Fruit fly (Drosophila melanogaster) whole organism, embryonic: ENCODE measurements around the gene CG31948.

ENCODE experiments used
- Asciz ChIP-seq: fragments of 200-800 bp; sonication (Bioruptor generic); optimal IDR thresholded peaks from 2 replicates; lab custom pipeline; 2017; ENCODE audit warnings: missing biosample characterization, mild to moderate bottlenecking, missing genetic modification characterization, missing genetic modification reagents
- B-H1 ChIP-seq: fragments of 200-800 bp; sonication (Bioruptor generic); IDR thresholded peaks from 3 replicates; pipeline ENCODE4 v1.3.6; 2022; ENCODE audit warnings: missing biosample characterization, missing genetic modification characterization
- Bdp1 ChIP-seq: fragments of 200-800 bp; sonication (Bioruptor generic); optimal IDR thresholded peaks from 3 replicates; lab custom pipeline; 2016; ENCODE audit warnings: missing biosample characterization, missing genetic modification characterization
- CG10979 ChIP-seq: fragments of 200-800 bp; sonication (Bioruptor generic); optimal IDR thresholded peaks from 2 replicates; lab custom pipeline; 2018; ENCODE audit warnings: missing biosample characterization, mild to moderate bottlenecking, missing genetic modification characterization, moderate library complexity
- CG12155 ChIP-seq: fragments of 200-800 bp; sonication (Bioruptor generic); optimal IDR thresholded peaks from 3 replicates; lab custom pipeline; 2016; ENCODE audit warnings: missing biosample characterization, missing genetic modification characterization
- CG12659 ChIP-seq: fragments of 200-800 bp; sonication (Bioruptor generic); optimal IDR thresholded peaks from 3 replicates; lab custom pipeline; 2017; ENCODE audit warnings: mild to moderate bottlenecking, missing biosample characterization, missing genetic modification reagents, missing genetic modification characterization
- CG13287 ChIP-seq: fragments of 200-800 bp; sonication (Bioruptor generic); IDR thresholded peaks from 2 replicates; pipeline ENCODE4 v1.3.6; 2022; ENCODE audit warnings: missing biosample characterization, missing genetic modification characterization; ENCODE audit not compliant: partially characterized antibody
- CG15073 ChIP-seq: fragments of 200-800 bp; sonication (Bioruptor generic); optimal IDR thresholded peaks from 2 replicates; lab custom pipeline; 2016; ENCODE audit warnings: missing biosample characterization, missing genetic modification characterization
- CG16813 ChIP-seq: fragments of 200-800 bp; sonication (Bioruptor generic); IDR thresholded peaks from 3 replicates; pipeline ENCODE4 v1.3.6; 2022; ENCODE audit warnings: missing biosample characterization, missing genetic modification characterization; ENCODE audit not compliant: partially characterized antibody
- CG18262 ChIP-seq: fragments of 200-800 bp; optimal IDR thresholded peaks from 3 replicates; lab custom pipeline; 2019; ENCODE audit warnings: missing biosample characterization, mild to moderate bottlenecking, missing genetic modification characterization, moderate library complexity
- CG18476 ChIP-seq: fragments of 200-800 bp; sonication (Bioruptor generic); optimal IDR thresholded peaks from 2 replicates; lab custom pipeline; 2016; ENCODE audit warnings: missing biosample characterization, mild to moderate bottlenecking, missing genetic modification characterization
- CG34376 ChIP-seq: fragments of 200-800 bp; sonication (Bioruptor generic); optimal IDR thresholded peaks from 2 replicates; lab custom pipeline; 2018; ENCODE audit warnings: missing biosample characterization, mild to moderate bottlenecking, missing genetic modification characterization
- CG4707 ChIP-seq: fragments of 200-800 bp; sonication (Bioruptor generic); optimal IDR thresholded peaks from 2 replicates; lab custom pipeline; 2018; ENCODE audit warnings: missing biosample characterization, mild to moderate bottlenecking, missing genetic modification characterization, moderate library complexity
- CG6791 ChIP-seq: fragments of 200-800 bp; sonication (Bioruptor generic); IDR thresholded peaks from 3 replicates; pipeline ENCODE4 v1.3.6; 2022; ENCODE audit warnings: missing biosample characterization, missing genetic modification characterization; ENCODE audit not compliant: partially characterized antibody
- CG7357 ChIP-seq: fragments of 200-800 bp; sonication (Bioruptor generic); IDR thresholded peaks from 3 replicates; pipeline ENCODE4 v1.3.6; 2022; ENCODE audit warnings: missing biosample characterization, missing genetic modification characterization
- CG7963 ChIP-seq: fragments of 200-800 bp; sonication (Bioruptor generic); IDR thresholded peaks from 3 replicates; pipeline ENCODE4 v1.3.6; 2022; ENCODE audit warnings: missing biosample characterization, missing genetic modification characterization; ENCODE audit not compliant: partially characterized antibody
- D19A ChIP-seq: fragments of 200-800 bp; optimal IDR thresholded peaks from 3 replicates; lab custom pipeline; 2019; ENCODE audit warnings: missing biosample characterization, mild to moderate bottlenecking, missing genetic modification characterization, moderate library complexity
- Ets65A ChIP-seq: fragments of 200-800 bp; sonication (Bioruptor generic); peaks from one replicate; lab custom pipeline; 2016; ENCODE audit warnings: missing biosample characterization, missing genetic modification characterization
- Fer2 ChIP-seq: fragments of 200-800 bp; sonication (Bioruptor generic); optimal IDR thresholded peaks from 2 replicates; lab custom pipeline; 2018; ENCODE audit warnings: missing biosample characterization, mild to moderate bottlenecking, missing genetic modification characterization, moderate library complexity
- HLH4C ChIP-seq: fragments of 200-800 bp; sonication (Bioruptor generic); IDR thresholded peaks from 3 replicates; pipeline ENCODE4 v1.3.6; 2022; ENCODE audit warnings: missing biosample characterization, missing genetic modification characterization; ENCODE audit not compliant: partially characterized antibody
- HmgD ChIP-seq: fragments of 200-800 bp; sonication (Bioruptor generic); optimal IDR thresholded peaks from 3 replicates; lab custom pipeline; 2016; ENCODE audit warnings: missing biosample characterization, missing genetic modification characterization
- Max ChIP-seq: fragments of 200-800 bp; sonication (Bioruptor generic); optimal IDR thresholded peaks from 2 replicates; lab custom pipeline; 2016; ENCODE audit warnings: missing biosample characterization, mild to moderate bottlenecking, missing genetic modification characterization
- Med ChIP-seq: fragments of 200-800 bp; sonication (Bioruptor generic); peaks from one replicate; lab custom pipeline; 2016; ENCODE audit warnings: missing biosample characterization, missing genetic modification characterization, mild to moderate bottlenecking, inconsistent platforms, moderate library complexity
- NC2β ChIP-seq: fragments of 200-800 bp; sonication (Bioruptor generic); optimal IDR thresholded peaks from 2 replicates; lab custom pipeline; 2016; ENCODE audit warnings: missing biosample characterization, missing genetic modification characterization
- Nf-YC ChIP-seq: fragments of 200-800 bp; optimal IDR thresholded peaks from 3 replicates; lab custom pipeline; 2019; ENCODE audit warnings: missing biosample characterization, mild to moderate bottlenecking, missing genetic modification characterization, moderate library complexity
- Opbp ChIP-seq: fragments of 200-800 bp; sonication (Bioruptor generic); IDR thresholded peaks from 3 replicates; pipeline ENCODE4 v1.3.6; 2022; ENCODE audit warnings: missing biosample characterization, missing genetic modification characterization; ENCODE audit not compliant: partially characterized antibody
- amos ChIP-seq: fragments of 200-800 bp; sonication (Bioruptor generic); IDR thresholded peaks from 2 replicates; pipeline ENCODE4 v1.3.6; 2022; ENCODE audit warnings: missing biosample characterization, missing genetic modification characterization; ENCODE audit not compliant: partially characterized antibody
- br ChIP-seq: fragments of >200 bp; optimal IDR thresholded peaks from 2 replicates; lab custom pipeline; 2017
- ci ChIP-seq: fragments of 200-800 bp; sonication (Bioruptor generic); IDR thresholded peaks from 3 replicates; pipeline ENCODE4 v1.3.6; 2022; ENCODE audit warnings: missing biosample characterization, missing genetic modification characterization
- crol ChIP-seq: fragments of 200-800 bp; sonication (Bioruptor generic); IDR thresholded peaks from 2 replicates; pipeline ENCODE4 v1.3.6; 2022; ENCODE audit warnings: missing biosample characterization, missing genetic modification characterization
- ewg ChIP-seq: fragments of 200-800 bp; sonication (Bioruptor generic); optimal IDR thresholded peaks from 3 replicates; lab custom pipeline; 2017; ENCODE audit warnings: mild to moderate bottlenecking, missing biosample characterization, missing genetic modification reagents, missing genetic modification characterization
- gsb ChIP-seq: fragments of 200-800 bp; sonication (Bioruptor generic); IDR thresholded peaks from 2 replicates; pipeline ENCODE4 v1.3.6; 2022; ENCODE audit warnings: missing biosample characterization, missing genetic modification characterization
- kah ChIP-seq: fragments of 200-800 bp; sonication (Bioruptor generic); optimal IDR thresholded peaks from 2 replicates; lab custom pipeline; 2018; ENCODE audit warnings: missing biosample characterization, mild to moderate bottlenecking, missing genetic modification characterization
- knrl ChIP-seq: fragments of 200-800 bp; sonication (Bioruptor generic); IDR thresholded peaks from 3 replicates; pipeline ENCODE4 v1.3.6; 2022; ENCODE audit warnings: missing biosample characterization, missing genetic modification characterization; ENCODE audit not compliant: partially characterized antibody
- luna ChIP-seq: fragments of 200-800 bp; sonication (Bioruptor generic); optimal IDR thresholded peaks from 2 replicates; lab custom pipeline; 2016; ENCODE audit warnings: missing biosample characterization, missing genetic modification characterization
- maf-S ChIP-seq: fragments of 200-800 bp; sonication (Bioruptor generic); optimal IDR thresholded peaks from 2 replicates; lab custom pipeline; 2016; ENCODE audit warnings: missing biosample characterization, missing genetic modification characterization
- mld ChIP-seq: fragments of 200-800 bp; sonication (Bioruptor generic); IDR thresholded peaks from 3 replicates; pipeline ENCODE4 v1.3.6; 2022; ENCODE audit warnings: missing biosample characterization, missing genetic modification characterization; ENCODE audit not compliant: partially characterized antibody
- oc ChIP-seq: fragments of 200-800 bp; sonication (Bioruptor generic); optimal IDR thresholded peaks from 2 replicates; lab custom pipeline; 2018; ENCODE audit warnings: missing biosample characterization, mild to moderate bottlenecking, missing genetic modification characterization, moderate library complexity
- peb ChIP-seq: fragments of 200-800 bp; sonication (Bioruptor generic); IDR thresholded peaks from 2 replicates; pipeline ENCODE4 v1.3.6; 2022; ENCODE audit warnings: missing biosample characterization, missing genetic modification characterization
- prd ChIP-seq, 3 experiments: fragments of >200 bp in 2 of 3; fragments of 200-800 bp in 1 of 3; sonication (Bioruptor generic) in 1 of 3; optimal IDR thresholded peaks in 2 of 3; IDR thresholded peaks in 1 of 3; 2 replicates in 2 of 3; 3 replicates in 1 of 3; pipeline versions ENCODE4 v1.3.6 to Lab custom; 2017 to 2022; ENCODE audit warnings: missing biosample characterization in 1 of 3, missing genetic modification characterization in 1 of 3
- sd ChIP-seq: fragments of 200-800 bp; sonication (Bioruptor generic); optimal IDR thresholded peaks from 3 replicates; lab custom pipeline; 2018; ENCODE audit warnings: missing biosample characterization, mild to moderate bottlenecking, missing genetic modification characterization, moderate library complexity
- tna ChIP-seq: fragments of 200-800 bp; sonication (Bioruptor generic); IDR thresholded peaks from 2 replicates; pipeline ENCODE4 v1.3.6; 2022; ENCODE audit warnings: missing biosample characterization, missing genetic modification characterization; ENCODE audit not compliant: partially characterized antibody
- twi ChIP-seq: fragments of 200-800 bp; optimal IDR thresholded peaks from 2 replicates; lab custom pipeline; 2019; ENCODE audit warnings: missing biosample characterization, mild to moderate bottlenecking, missing genetic modification characterization, moderate library complexity
- unc-4 ChIP-seq: fragments of 200-800 bp; sonication (Bioruptor generic); IDR thresholded peaks from 2 replicates; pipeline ENCODE4 v1.3.6; 2022; ENCODE audit warnings: missing biosample characterization, missing genetic modification characterization; ENCODE audit not compliant: partially characterized antibody
- zen2 ChIP-seq: fragments of 200-800 bp; sonication (Bioruptor generic); IDR thresholded peaks from 3 replicates; pipeline ENCODE4 v1.3.6; 2022; ENCODE audit warnings: missing biosample characterization, missing genetic modification characterization; ENCODE audit not compliant: partially characterized antibody
- zf30C ChIP-seq: fragments of 200-800 bp; sonication (Bioruptor generic); optimal IDR thresholded peaks from 3 replicates; lab custom pipeline; 2018; ENCODE audit warnings: missing biosample characterization, mild to moderate bottlenecking, missing genetic modification characterization

Gene CG31948

dm6 chr2L:2416620-2417019, at the start of gene CG31948:
Gene CG31948 (minus strand): TSS chr2L:2416720.
- no peak for TF ChIP-seq br (lab: Kevin White, UChicago)
- no peak for TF ChIP-seq tna
- no peak for TF ChIP-seq HmgD (GFP tag; lab: Kevin White, UChicago)
- no peak for TF ChIP-seq CG12155 (GFP tag; lab: Kevin White, UChicago)
- TF ChIP-seq CG18476 = no peak
- TF ChIP-seq Asciz (GFP tag; lab: Kevin White, UChicago) = no peak
- no peak for TF ChIP-seq NC2β (GFP tag; lab: Kevin White, UChicago)
- TF ChIP-seq sd (tag; lab: Kevin White, UChicago) = no peak
- TF ChIP-seq CG15073 (GFP tag; lab: Kevin White, UChicago) = no peak
- TF ChIP-seq CG12659 = no peak

dm6 chr2L:2462306-2462844, 45.9 kb upstream of the CG31948 start:
- TF ChIP-seq amos (peak; percentile 73; the same call in 1 of the 2 replicates), Med (peak; percentile 38), CG34376 (GFP tag; lab: Kevin White, UChicago) (no peak), oc (tag; lab: Kevin White, UChicago) (peak; percentile 62), Bdp1 (GFP tag; lab: Kevin White, UChicago) (peak; percentile 96), D19A (no peak), CG18262 (tag; lab: Kevin White, UChicago) (no peak), CG13287 (GFP tag; lab: Robert Waterston, UW) (no peak), knrl (GFP tag; lab: Robert Waterston, UW) (0 out of 3 replicates have a peak, but pooled peaks have one; percentile 24), CG7963 (GFP tag; lab: Robert Waterston, UW) (0 out of 3 replicates have a peak, but pooled peaks have one; percentile 45), twi (no peak), CG7357 (GFP tag; lab: Robert Waterston, UW) (no peak), ewg (GFP tag; lab: Kevin White, UChicago) (no peak), HLH4C (GFP tag; lab: Robert Waterston, UW) (peak; percentile 15; the same call in 1 of the 3 replicates), mld (GFP tag; lab: Robert Waterston, UW) (no peak; the same call in 2 of the 3 replicates), maf-S (GFP tag; lab: Kevin White, UChicago) (no peak), crol (peak; percentile 41), Fer2 (tag; lab: Kevin White, UChicago) (no peak), CG16813 (peak; percentile 61), CG10979 (tag; lab: Kevin White, UChicago) (no peak), unc-4 (GFP tag; lab: Robert Waterston, UW) (no peak), Opbp (GFP tag; lab: Robert Waterston, UW) (peak; percentile 42; the same call in 1 of the 3 replicates), B-H1 (GFP tag; lab: Robert Waterston, UW) (no peak), zen2 (GFP tag; lab: Robert Waterston, UW) (0 out of 3 replicates have a peak, but pooled peaks have one; percentile 30), Ets65A (GFP tag; lab: Kevin White, UChicago) (no peak), kah (GFP tag; lab: Kevin White, UChicago) (no peak), Nf-YC (tag; lab: Kevin White, UChicago) (no peak), peb (GFP tag; lab: Robert Waterston, UW) (no peak), CG12659 (no peak), CG4707 (GFP tag; lab: Kevin White, UChicago) (no peak), NC2β (GFP tag; lab: Kevin White, UChicago) (no peak), zf30C (GFP tag; lab: Kevin White, UChicago) (no peak), luna (GFP tag; lab: Kevin White, UChicago) (no peak), Max (GFP tag; lab: Kevin White, UChicago) (no peak), gsb (no peak), prd (optimal IDR thresholded peaks at IDR 0.05; lab: Kevin White, UChicago) (no peak), prd (GFP tag; IDR thresholded peaks at IDR 0.05; lab: Robert Waterston, UW) (no peak), CG6791 (peak; percentile 74), ci (GFP tag; lab: Robert Waterston, UW) (0 out of 3 replicates have a peak, but pooled peaks have one; percentile 35)
